Worm (Caenorhabditis elegans): ENCODE data around the gene F01D5.1.
A peak's percentile ranks its signal among the peaks of the same experiment; 100 is the strongest.
"Not testable (repeated sequence)": the region's sequence is repeated elsewhere in the genome, so short reads cannot be mapped to it uniquely, and the experiment has no call there.

Gene F01D5.1

DNA sequence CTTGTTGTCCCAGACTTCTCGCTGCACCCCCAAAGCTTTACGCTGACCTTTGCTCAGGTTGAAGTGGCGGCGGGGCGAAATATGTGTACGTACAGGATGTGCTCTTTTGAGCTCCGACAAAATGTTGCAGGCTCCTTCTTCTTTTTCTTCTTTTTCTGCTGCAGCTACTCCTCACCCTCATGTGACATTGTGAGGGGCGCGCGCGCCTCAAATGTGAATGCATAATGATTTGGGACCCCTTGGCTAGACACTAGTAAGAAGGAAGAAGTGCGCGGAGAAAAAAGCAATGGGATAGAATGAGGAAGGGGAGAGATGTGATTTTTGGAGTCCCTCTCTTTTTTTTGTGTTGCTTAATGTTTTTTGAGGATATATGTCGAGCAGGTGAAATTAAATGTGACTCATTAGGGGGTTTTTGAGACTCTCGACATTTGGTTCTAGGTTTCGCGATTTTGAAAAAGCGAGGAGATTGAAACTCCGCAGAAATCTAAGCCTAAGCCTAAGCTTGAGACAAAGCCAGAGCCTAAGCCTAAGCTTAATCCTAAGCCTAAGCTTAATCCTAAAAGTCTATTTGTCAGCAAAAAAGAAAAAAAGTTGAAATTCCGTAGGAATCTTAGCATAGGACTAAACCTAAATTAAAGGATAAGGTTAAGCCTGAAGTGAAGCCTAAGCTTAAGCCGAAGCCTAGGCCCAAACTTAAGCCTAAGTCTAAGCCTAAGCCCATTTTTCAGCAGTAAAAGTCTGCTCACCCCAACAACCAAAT, 39.5 kb upstream of the F01D5.1 start:
- peak; percentile 83 for TF ChIP-seq lin-39 (tag; optimal IDR thresholded peaks at IDR 0.05)
- TF ChIP-seq snpc-4 (tag; optimal IDR thresholded peaks at IDR 0.05): no peak
- TF ChIP-seq nhr-76 (tag; optimal IDR thresholded peaks at IDR 0.05): no peak
- TF ChIP-seq eor-1 (tag; optimal IDR thresholded peaks at IDR 0.05): no peak
- no peak for TF ChIP-seq unc-62 (GFP tag; optimal IDR thresholded peaks at IDR 0.05)
- no peak for TF ChIP-seq pha-4 (tag; optimal IDR thresholded peaks at IDR 0.05)
- TF ChIP-seq elt-3 (tag; optimal IDR thresholded peaks at IDR 0.05): no peak
- no peak for TF ChIP-seq skn-1 (tag; optimal IDR thresholded peaks at IDR 0.05)
- TF ChIP-seq R02D3.7 (tag; optimal IDR thresholded peaks at IDR 0.05): no peak
- peak; percentile 83 for TF ChIP-seq fkh-10 (GFP tag; optimal IDR thresholded peaks at IDR 0.05)
- TF ChIP-seq ceh-28 (tag; optimal IDR thresholded peaks at IDR 0.05): no peak
- TF ChIP-seq jun-1 (tag; optimal IDR thresholded peaks at IDR 0.05): no peak
- TF ChIP-seq tbx-2 (tag; optimal IDR thresholded peaks at IDR 0.05): no peak
- peak; percentile 10 for TF ChIP-seq hmg-11 (tag; optimal IDR thresholded peaks at IDR 0.05)
- TF ChIP-seq pqm-1 (tag; optimal IDR thresholded peaks at IDR 0.05): no peak
- TF ChIP-seq nfya-1 (tag; optimal IDR thresholded peaks at IDR 0.05; ENCODE audit: insufficient read depth): peak; percentile 61
- no peak for TF ChIP-seq elt-1 (tag; optimal IDR thresholded peaks at IDR 0.05)
- TF ChIP-seq mml-1 (tag; optimal IDR thresholded peaks at IDR 0.05): no peak
- TF ChIP-seq ztf-4 (tag; optimal IDR thresholded peaks at IDR 0.05): no peak
- TF ChIP-seq unc-39 (tag; optimal IDR thresholded peaks at IDR 0.05): no peak
- no peak for TF ChIP-seq ceh-16 (tag; optimal IDR thresholded peaks at IDR 0.05)
- no peak for TF ChIP-seq ZK546.5 (tag; optimal IDR thresholded peaks at IDR 0.05)
- TF ChIP-seq nhr-67 (tag; optimal IDR thresholded peaks at IDR 0.05): no peak
- no peak for TF ChIP-seq nhr-28 (tag; optimal IDR thresholded peaks at IDR 0.05)
- TF ChIP-seq daf-12 (tag; optimal IDR thresholded peaks at IDR 0.05): no peak
- no peak for TF ChIP-seq nhr-43 (tag; optimal IDR thresholded peaks at IDR 0.05; ENCODE audit: poor library complexity, severe bottlenecking)
- TF ChIP-seq lsy-12 (tag; optimal IDR thresholded peaks at IDR 0.05): no peak
- TF ChIP-seq elt-2 (tag; optimal IDR thresholded peaks at IDR 0.05): no peak
- TF ChIP-seq aly-2 (tag; optimal IDR thresholded peaks at IDR 0.05): no peak
- TF ChIP-seq fkh-2 (tag; optimal IDR thresholded peaks at IDR 0.05): no peak
- no peak for TF ChIP-seq zag-1 (tag; optimal IDR thresholded peaks at IDR 0.05)
- no peak for TF ChIP-seq nhr-25 (tag; optimal IDR thresholded peaks at IDR 0.05)
- TF ChIP-seq ceh-9 (tag; optimal IDR thresholded peaks at IDR 0.05): no peak
- no peak for TF ChIP-seq nhr-23 (tag; optimal IDR thresholded peaks at IDR 0.05)
- no peak for TF ChIP-seq nhr-77 (tag; optimal IDR thresholded peaks at IDR 0.05)
- TF ChIP-seq egl-5 (tag; optimal IDR thresholded peaks at IDR 0.05): no peak

DNA sequence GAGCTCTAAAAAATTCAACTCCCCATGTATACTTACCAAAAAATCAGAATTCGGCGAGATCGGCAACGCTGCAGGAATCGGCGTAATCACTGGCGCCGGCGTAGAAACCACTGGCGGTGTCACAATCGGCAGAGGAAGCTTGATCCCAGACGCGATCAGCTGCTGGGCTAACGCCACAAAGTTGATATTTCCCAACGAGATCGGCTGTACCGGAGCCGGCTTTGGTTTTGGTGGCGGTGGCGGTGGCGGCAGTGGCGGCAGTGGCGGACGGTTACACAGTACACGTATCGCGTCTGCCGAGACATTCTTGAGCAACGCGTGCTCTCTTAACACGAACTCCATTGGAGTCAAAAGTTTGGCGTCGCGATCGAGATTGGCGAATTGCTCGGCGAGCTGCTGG, 37.2 kb upstream of the F01D5.1 start:
- no peak for TF ChIP-seq aly-2 (tag; optimal IDR thresholded peaks at IDR 0.05)
- no peak for TF ChIP-seq tbx-2 (tag; optimal IDR thresholded peaks at IDR 0.05)
- TF ChIP-seq egl-5 (tag; optimal IDR thresholded peaks at IDR 0.05): no peak
- TF ChIP-seq nhr-43 (tag; optimal IDR thresholded peaks at IDR 0.05; ENCODE audit: poor library complexity, severe bottlenecking): no peak
- TF ChIP-seq mml-1 (tag; optimal IDR thresholded peaks at IDR 0.05): no peak
- TF ChIP-seq nhr-11 (tag; optimal IDR thresholded peaks at IDR 0.05): no peak
- no peak for TF ChIP-seq fkh-2 (tag; optimal IDR thresholded peaks at IDR 0.05)
- no peak for TF ChIP-seq pqm-1 (tag; optimal IDR thresholded peaks at IDR 0.05)

DNA sequence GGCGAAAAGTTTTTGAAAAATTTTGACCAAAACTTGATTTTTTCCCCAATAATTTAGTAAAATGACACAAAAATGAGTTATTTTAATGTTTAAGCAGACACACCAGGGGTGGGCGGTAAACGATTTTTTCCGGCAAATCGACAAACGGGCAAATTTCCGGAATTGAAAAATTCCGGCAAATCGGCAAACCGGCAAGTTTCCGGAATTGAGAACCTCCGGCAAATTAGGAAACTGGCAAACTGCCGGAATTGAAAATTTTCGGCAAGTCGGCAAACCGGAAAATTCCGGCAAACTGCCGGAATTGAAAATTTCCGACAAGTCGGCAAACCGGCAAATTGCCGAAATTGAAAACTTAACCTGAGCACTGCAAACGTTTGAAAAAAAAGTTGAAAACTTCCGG, 35.3 kb upstream of the F01D5.1 start:
- TF ChIP-seq elt-2 (tag; optimal IDR thresholded peaks at IDR 0.05) (peak; percentile 10), nhr-43 (tag; optimal IDR thresholded peaks at IDR 0.05; ENCODE audit: poor library complexity, severe bottlenecking) (peak; percentile 6), ztf-11 (tag; optimal IDR thresholded peaks at IDR 0.05) (no peak)

DNA sequence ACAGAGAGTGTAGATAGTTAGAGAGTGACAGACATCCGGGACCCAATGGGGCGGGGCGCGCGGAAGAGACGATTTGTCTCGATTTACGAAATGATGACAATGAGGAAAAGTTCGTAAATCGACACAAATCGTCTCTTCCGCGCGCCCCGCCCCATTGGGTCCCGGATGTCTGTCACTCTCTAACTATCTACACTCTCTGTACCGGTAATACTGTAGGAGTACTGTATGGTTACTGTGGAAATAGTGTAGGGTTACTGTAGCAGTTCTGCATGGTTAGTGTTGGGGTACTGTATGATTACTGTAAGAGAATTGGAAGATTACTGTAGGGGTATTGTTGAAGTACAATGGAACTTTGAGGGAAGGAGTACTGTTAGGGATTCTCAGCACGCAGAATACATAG, 23.8 kb upstream of the F01D5.1 start, which contains the start of gene F01D5.10:
Gene F01D5.10 (minus strand): TSS at position 101 of the 400 bp plus-strand sequence.
- TF ChIP-seq ceh-16, elt-3, mdl-1 (tag; optimal IDR thresholded peaks at IDR 0.05): not testable (repeated sequence)

All from whole organism, L3 larva.